Worm (Caenorhabditis elegans): ENCODE results near the gene adk-1.

DNA sequence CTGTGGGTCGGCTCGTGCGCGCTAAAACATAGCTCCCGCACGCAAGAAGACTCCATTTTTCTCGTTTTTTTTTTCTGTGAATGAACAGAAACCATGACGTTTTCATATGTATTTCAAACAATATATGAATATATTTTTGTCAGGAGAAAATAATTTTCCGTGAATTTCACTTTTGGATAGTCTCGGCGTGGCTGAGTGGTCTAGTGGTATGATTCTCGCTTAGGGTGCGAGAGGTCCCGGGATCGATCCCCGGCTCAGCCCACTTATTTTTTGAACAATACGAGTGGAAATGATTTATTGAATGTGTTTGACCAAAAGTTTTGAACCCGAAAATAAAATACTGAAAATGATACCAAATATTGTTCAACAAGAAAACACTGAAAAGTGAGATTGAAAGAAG, 20.7 kb upstream of the adk-1 start:
- TF ChIP-seq ama-1 (optimal IDR thresholded peaks at IDR 0.05): no peak
- TF ChIP-seq che-1 (tag; optimal IDR thresholded peaks at IDR 0.05): no peak
- TF ChIP-seq nfya-1 (tag; optimal IDR thresholded peaks at IDR 0.05): no peak
- no peak for TF ChIP-seq ceh-45 (GFP tag; IDR thresholded peaks at IDR 0.05)
- TF ChIP-seq ceh-6 (GFP tag; optimal IDR thresholded peaks at IDR 0.05): no peak
- TF ChIP-seq fkh-10 (GFP tag; optimal IDR thresholded peaks at IDR 0.05): no peak

All from whole organism, late embryonic.